Fruit fly (Drosophila melanogaster) whole organism, embryonic: ENCODE data around the gene ATP8B.

ENCODE experiments used
- ERR ChIP-seq: fragments of 200-800 bp; sonication (Bioruptor generic); optimal IDR thresholded peaks from 2 replicates; lab custom pipeline; 2016; ENCODE audit warnings: missing biosample characterization, missing genetic modification characterization
- Oli ChIP-seq: fragments of 200-800 bp; sonication (Bioruptor generic); optimal IDR thresholded peaks from 2 replicates; lab custom pipeline; 2018; ENCODE audit warnings: missing biosample characterization, mild to moderate bottlenecking, missing genetic modification characterization, moderate library complexity
- br ChIP-seq: fragments of >200 bp; optimal IDR thresholded peaks from 2 replicates; lab custom pipeline; 2017
- lola ChIP-seq, 3 experiments: fragments of >200 bp in 2 of 3; fragments of 200-800 bp in 1 of 3; sonication (Bioruptor generic) in 1 of 3; optimal IDR thresholded peaks; 2 replicates each; lab custom pipeline; 2017 to 2019; ENCODE audit warnings: missing biosample characterization in 3 of 3, missing genetic modification characterization in 3 of 3, mild to moderate bottlenecking in 1 of 3, moderate library complexity in 1 of 3
- rib ChIP-seq: fragments of 200-800 bp; sonication (Bioruptor generic); IDR thresholded peaks from 2 replicates; pipeline ENCODE4 v1.3.6; 2022; ENCODE audit warnings: missing biosample characterization, missing genetic modification characterization

DNA sequence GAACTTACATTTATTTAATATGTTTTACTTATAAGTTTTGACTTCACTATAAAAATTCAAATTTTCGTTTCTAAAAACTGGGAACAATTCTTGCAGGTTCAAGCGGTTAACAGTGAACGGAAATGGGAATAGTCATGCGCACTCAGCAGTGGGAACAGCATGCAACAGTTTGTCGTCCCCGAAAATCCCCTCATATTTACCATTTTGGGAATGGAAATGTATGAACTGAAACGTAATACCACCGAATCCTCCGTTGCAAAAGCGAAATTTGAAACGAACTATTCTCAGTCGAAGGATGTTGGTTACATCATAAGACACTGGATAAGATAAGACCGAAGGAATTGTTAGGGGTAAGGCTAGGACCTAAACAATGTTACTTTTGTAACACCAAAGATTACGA, 69.4 kb downstream of the ATP8B start:
- TF ChIP-seq Oli (tag; lab: Kevin White, UChicago) (no peak), ERR (GFP tag; lab: Kevin White, UChicago) (no peak), lola (GFP tag; optimal IDR thresholded peaks at IDR 0.05; lab: Kevin White, UChicago) (no peak), br (lab: Kevin White, UChicago) (no peak), rib (GFP tag; lab: Robert Waterston, UW) (no peak)
